Fruit fly (Drosophila melanogaster): ENCODE results near the gene dtn.

- TF ChIP-seq CG9948 (tag; optimal IDR thresholded peaks at IDR 0.05) (no peak), Ets98B (GFP tag; IDR thresholded peaks at IDR 0.05) (no peak), rn (GFP tag; IDR thresholded peaks at IDR 0.05) (no peak), EcR (GFP tag; optimal IDR thresholded peaks at IDR 0.05) (no peak), CG15710 (tag; optimal IDR thresholded peaks at IDR 0.05) (no peak), CG34367 (tag; optimal IDR thresholded peaks at IDR 0.05) (no peak), CG10348 (GFP tag; IDR thresholded peaks at IDR 0.05) (no peak)
Observed at dm6 chrX:6196339-6196738, 29.1 kb upstream of the dtn start, which contains the start of gene CG32750.

Measured in whole organism, pupa.